Worm (Caenorhabditis elegans) whole organism, L1 larva: ENCODE results near the gene ZK643.5.

ENCODE experiments used
- C04F5.9 ChIP-seq: sonication (generic microtip); optimal IDR thresholded peaks from 2 replicates; lab custom pipeline; 2016; ENCODE audit warnings: missing genetic modification characterization, missing compliant biosample characterization
- C16A3.4 ChIP-seq: fragments of 150-350 bp; optimal IDR thresholded peaks from 2 replicates; lab custom pipeline; 2014; ENCODE audit warnings: missing biosample characterization, missing genetic modification characterization
- C34B4.2 ChIP-seq: sonication (generic microtip); optimal IDR thresholded peaks from 2 replicates; lab custom pipeline; 2017; ENCODE audit warnings: mild to moderate bottlenecking, missing genetic modification characterization, missing compliant biosample characterization
- F16B12.6 ChIP-seq: fragments of 150-350 bp; optimal IDR thresholded peaks from 2 replicates; lab custom pipeline; 2014; ENCODE audit warnings: missing biosample characterization, missing genetic modification characterization
- Y116A8C.19 ChIP-seq: sonication (generic microtip); optimal IDR thresholded peaks from 2 replicates; lab custom pipeline; 2016; ENCODE audit warnings: missing compliant biosample characterization, missing genetic modification characterization, borderline replicate concordance
- ceh-8 ChIP-seq: fragments of 200-800 bp; sonication (Bioruptor generic); optimal IDR thresholded peaks from 2 replicates; lab custom pipeline; 2018; ENCODE audit warnings: mild to moderate bottlenecking, missing genetic modification characterization, moderate library complexity, missing compliant biosample characterization
- ceh-82 ChIP-seq, 3 experiments: fragments of 150-350 bp in 1 of 3; sonication (generic microtip) in 2 of 3; optimal IDR thresholded peaks; 2 replicates each; lab custom pipeline; 2014 to 2017; ENCODE audit warnings: missing biosample characterization in 3 of 3, missing genetic modification characterization in 3 of 3
- ceh-90 ChIP-seq: sonication (generic microtip); optimal IDR thresholded peaks from 2 replicates; lab custom pipeline; 2016; ENCODE audit warnings: missing genetic modification characterization, missing compliant biosample characterization
- ces-1 ChIP-seq: fragments of 150-350 bp; optimal IDR thresholded peaks from 2 replicates; lab custom pipeline; 2014; ENCODE audit warnings: missing biosample characterization, missing genetic modification reagents, missing genetic modification characterization
- dsc-1 ChIP-seq: sonication (generic microtip); optimal IDR thresholded peaks from 2 replicates; lab custom pipeline; 2016; ENCODE audit warnings: mild to moderate bottlenecking, missing genetic modification characterization, missing compliant biosample characterization
- efl-1 ChIP-seq, 4 experiments: fragments of 150-350 bp; optimal IDR thresholded peaks in 3 of 4; peaks in 1 of 4; 1 replicate in 1 of 4; 2 replicates in 3 of 4; lab custom pipeline; 2014; ENCODE audit warnings: missing biosample characterization in 2 of 4, missing genetic modification characterization in 2 of 4, missing genetic modification reagents in 2 of 4
- efl-3 ChIP-seq: fragments of 200-800 bp; sonication (Bioruptor generic); optimal IDR thresholded peaks from 2 replicates; lab custom pipeline; 2018; ENCODE audit warnings: mild to moderate bottlenecking, missing genetic modification characterization, missing compliant biosample characterization
- egl-13 ChIP-seq: sonication (generic microtip); optimal IDR thresholded peaks from 2 replicates; lab custom pipeline; 2016; ENCODE audit warnings: missing genotype, missing genetic modification reagents, missing genetic modification characterization, missing compliant biosample characterization
- egl-27 ChIP-seq, 2 experiments: fragments of 150-350 bp in 1 of 2; sonication (generic microtip); optimal IDR thresholded peaks; 3 replicates each; lab custom pipeline; 2017 to 2018; ENCODE audit warnings: missing biosample characterization in 2 of 2, missing genetic modification characterization in 2 of 2, missing genetic modification reagents in 2 of 2
- elt-2 ChIP-seq: sonication (generic microtip); optimal IDR thresholded peaks from 2 replicates; lab custom pipeline; 2016; ENCODE audit warnings: missing genetic modification characterization, mild to moderate bottlenecking, inconsistent platforms, missing compliant biosample characterization, missing genetic modification reagents
- fkh-4 ChIP-seq: sonication (generic microtip); optimal IDR thresholded peaks from 2 replicates; lab custom pipeline; 2016; ENCODE audit warnings: missing compliant biosample characterization, missing genetic modification characterization, borderline replicate concordance
- fkh-8 ChIP-seq: sonication (generic microtip); optimal IDR thresholded peaks from 2 replicates; lab custom pipeline; 2016; ENCODE audit warnings: mild to moderate bottlenecking, missing genetic modification characterization, missing compliant biosample characterization
- fos-1 ChIP-seq: fragments of 150-350 bp; optimal IDR thresholded peaks from 2 replicates; lab custom pipeline; 2014; ENCODE audit warnings: missing biosample characterization, missing genetic modification characterization
- grh-1 ChIP-seq: fragments of 200-800 bp; sonication (Bioruptor generic); IDR thresholded peaks from 2 replicates; pipeline ENCODE4 v1.3.6; 2022; ENCODE audit warnings: missing genetic modification reagents, missing genetic modification characterization, missing compliant biosample characterization
- hlh-17 ChIP-seq: fragments of 200-800 bp; sonication (Bioruptor generic); optimal IDR thresholded peaks from 2 replicates; lab custom pipeline; 2018; ENCODE audit warnings: missing genetic modification characterization, mild to moderate bottlenecking, missing compliant biosample characterization, moderate library complexity, borderline replicate concordance
- irx-1 ChIP-seq: sonication (generic microtip); optimal IDR thresholded peaks from 2 replicates; lab custom pipeline; 2016; ENCODE audit warnings: missing genetic modification characterization, missing compliant biosample characterization
- isw-1 ChIP-seq: fragments of 200-800 bp; sonication (Bioruptor generic); IDR thresholded peaks from 2 replicates; pipeline ENCODE4 v1.3.6; 2022; ENCODE audit warnings: missing genetic modification characterization, missing compliant biosample characterization
- lin-13 ChIP-seq: fragments of 150-350 bp; optimal IDR thresholded peaks from 2 replicates; lab custom pipeline; 2014; ENCODE audit warnings: missing biosample characterization, missing genetic modification reagents, missing genetic modification characterization
- lin-14 ChIP-seq: fragments of 200-800 bp; sonication (Bioruptor generic); optimal IDR thresholded peaks from 2 replicates; lab custom pipeline; 2018; ENCODE audit warnings: mild to moderate bottlenecking, missing genetic modification characterization, moderate library complexity, missing compliant biosample characterization
- lin-35 ChIP-seq, 2 experiments: fragments of 150-350 bp; optimal IDR thresholded peaks; 2 replicates each; lab custom pipeline; 2014; ENCODE audit warnings: missing biosample characterization in 2 of 2, missing genetic modification characterization in 2 of 2, missing genetic modification reagents in 2 of 2
- lin-39 ChIP-seq: fragments of 150-350 bp; optimal IDR thresholded peaks from 2 replicates; lab custom pipeline; 2014; ENCODE audit warnings: missing biosample characterization, missing genetic modification reagents, missing genetic modification characterization
- lsy-2 ChIP-seq, 2 experiments: fragments of 150-350 bp; optimal IDR thresholded peaks; 2 replicates each; lab custom pipeline; 2014; ENCODE audit warnings: missing biosample characterization in 2 of 2, missing genetic modification characterization in 2 of 2
- mab-9 ChIP-seq: fragments of 200-800 bp; sonication (Bioruptor generic); IDR thresholded peaks from 2 replicates; pipeline ENCODE4 v1.3.6; 2022; ENCODE audit warnings: missing genetic modification reagents, missing genetic modification characterization, missing compliant biosample characterization
- mdl-1 ChIP-seq, 2 experiments: fragments of 150-350 bp; optimal IDR thresholded peaks; 2 replicates each; lab custom pipeline; 2014 to 2017; ENCODE audit warnings: missing biosample characterization in 2 of 2, missing genetic modification characterization in 2 of 2, inconsistent platforms in 1 of 2
- mef-2 ChIP-seq: fragments of 150-350 bp; optimal IDR thresholded peaks from 2 replicates; lab custom pipeline; 2014; ENCODE audit warnings: missing biosample characterization, missing genetic modification characterization
- mep-1 ChIP-seq: fragments of 150-350 bp; optimal IDR thresholded peaks from 2 replicates; lab custom pipeline; 2014; ENCODE audit warnings: missing biosample characterization, missing genetic modification characterization
- nhr-11 ChIP-seq: fragments of 150-350 bp; optimal IDR thresholded peaks from 2 replicates; lab custom pipeline; 2014; ENCODE audit warnings: missing biosample characterization, missing genetic modification characterization
- nhr-20 ChIP-seq: sonication (generic microtip); optimal IDR thresholded peaks from 2 replicates; lab custom pipeline; 2016; ENCODE audit warnings: mild to moderate bottlenecking, missing genetic modification characterization, missing compliant biosample characterization
- nhr-47 ChIP-seq: sonication (generic microtip); optimal IDR thresholded peaks from 2 replicates; lab custom pipeline; 2016; ENCODE audit warnings: mild to moderate bottlenecking, missing genetic modification characterization, moderate library complexity, missing compliant biosample characterization
- nhr-71 ChIP-seq: sonication (generic microtip); optimal IDR thresholded peaks from 2 replicates; lab custom pipeline; 2016; ENCODE audit warnings: mild to moderate bottlenecking, missing genetic modification characterization, moderate library complexity, missing compliant biosample characterization
- nhr-84 ChIP-seq: sonication (generic microtip); optimal IDR thresholded peaks from 2 replicates; lab custom pipeline; 2017; ENCODE audit warnings: missing biosample characterization, missing genetic modification characterization
- nhr-90 ChIP-seq: sonication (generic microtip); optimal IDR thresholded peaks from 2 replicates; lab custom pipeline; 2016; ENCODE audit warnings: mild to moderate bottlenecking, missing genetic modification characterization, missing compliant biosample characterization; ENCODE audit not compliant: poor library complexity
- pag-3 ChIP-seq: sonication (generic microtip); optimal IDR thresholded peaks from 2 replicates; lab custom pipeline; 2017; ENCODE audit warnings: missing genetic modification characterization, mild to moderate bottlenecking, missing compliant biosample characterization, antibody characterized with exemption, borderline replicate concordance; ENCODE audit not compliant: insufficient read depth
- pqm-1 ChIP-seq: sonication (generic microtip); optimal IDR thresholded peaks from 3 replicates; lab custom pipeline; 2017; ENCODE audit warnings: missing biosample characterization, missing genetic modification characterization
- rnt-1 ChIP-seq: sonication (generic microtip); optimal IDR thresholded peaks from 2 replicates; lab custom pipeline; 2016; ENCODE audit warnings: mild to moderate bottlenecking, missing genetic modification characterization, moderate library complexity, missing compliant biosample characterization
- snu-23 ChIP-seq: sonication (generic microtip); optimal IDR thresholded peaks from 2 replicates; lab custom pipeline; 2016; ENCODE audit warnings: missing genetic modification characterization, missing compliant biosample characterization
- sptf-1 ChIP-seq: fragments of 150-350 bp; optimal IDR thresholded peaks from 2 replicates; lab custom pipeline; 2014; ENCODE audit warnings: missing biosample characterization, missing genetic modification characterization
- swsn-7 ChIP-seq: sonication (generic microtip); optimal IDR thresholded peaks from 2 replicates; lab custom pipeline; 2016; ENCODE audit warnings: missing genetic modification characterization, missing compliant biosample characterization
- unc-30 ChIP-seq: sonication (generic microtip); optimal IDR thresholded peaks from 2 replicates; lab custom pipeline; 2017; ENCODE audit warnings: missing biosample characterization, missing genetic modification characterization
- unc-62 ChIP-seq: fragments of 150-350 bp; optimal IDR thresholded peaks from 2 replicates; lab custom pipeline; 2014; ENCODE audit warnings: missing biosample characterization, missing genetic modification reagents, missing genetic modification characterization
- unc-98 ChIP-seq: fragments of 200-800 bp; sonication (Bioruptor generic); IDR thresholded peaks from 2 replicates; pipeline ENCODE4 v1.3.6; 2022; ENCODE audit warnings: missing genetic modification characterization, missing compliant biosample characterization
- xbp-1 ChIP-seq: sonication (generic microtip); optimal IDR thresholded peaks from 2 replicates; lab custom pipeline; 2016; ENCODE audit warnings: missing genetic modification characterization, missing compliant biosample characterization
- zag-1 ChIP-seq: fragments of 150-350 bp; optimal IDR thresholded peaks from 2 replicates; lab custom pipeline; 2014; ENCODE audit warnings: missing biosample characterization, missing genetic modification characterization
- ztf-11 ChIP-seq, 2 experiments: sonication (generic microtip); optimal IDR thresholded peaks; 2 replicates each; lab custom pipeline; 2016 to 2017; ENCODE audit warnings: missing genetic modification characterization in 2 of 2, missing biosample characterization in 1 of 2, missing compliant biosample characterization in 1 of 2
- ztf-4 ChIP-seq: fragments of 150-350 bp; optimal IDR thresholded peaks from 2 replicates; lab custom pipeline; 2014; ENCODE audit warnings: missing biosample characterization, missing genetic modification characterization

Gene ZK643.5

ce11 chrIII:8937571-8937970 lies 18.4 kb downstream of the ZK643.5 start (continued):
- TF ChIP-seq fos-1, result peak; percentile 16
- TF ChIP-seq mdl-1 (tag; optimal IDR thresholded peaks at IDR 0.05; lab: Kevin White, UChicago), result peak in 1 of 2 experiments; percentile 82
- peak; percentile 68 for TF ChIP-seq fkh-8 (tag; lab: Kevin White, UChicago)
- no peak for TF ChIP-seq ces-1 (GFP tag; lab: Kevin White, UChicago)
- no peak for TF ChIP-seq ceh-90 (tag; lab: Kevin White, UChicago)
- TF ChIP-seq nhr-11, result no peak
- TF ChIP-seq egl-27 (tag; optimal IDR thresholded peaks at IDR 0.05; lab: Kevin White, UChicago), result no peak
- TF ChIP-seq fkh-4 (tag; lab: Kevin White, UChicago), result no peak
- no peak for TF ChIP-seq sptf-1 (tag; lab: Kevin White, UChicago)
- TF ChIP-seq unc-62, result no peak
- TF ChIP-seq efl-3, result no peak
- peak; percentile 7 for TF ChIP-seq zag-1 (tag; lab: Kevin White, UChicago)
- TF ChIP-seq nhr-84 (tag; lab: Kevin White, UChicago), result no peak
- no peak for TF ChIP-seq lin-39 (tag; lab: Kevin White, UChicago)
- peak; percentile 27 to 74 (median 58) for TF ChIP-seq ceh-82 (tag; optimal IDR thresholded peaks at IDR 0.05; lab: Kevin White, UChicago)
- peak; percentile 86 for TF ChIP-seq snu-23 (GFP tag; lab: Kevin White, UChicago)
- TF ChIP-seq unc-30 (tag; lab: Kevin White, UChicago), result no peak
- TF ChIP-seq nhr-20, result peak; percentile 79
- TF ChIP-seq pag-3 (tag; lab: Kevin White, UChicago), result peak; percentile 68
- peak; percentile 46 for TF ChIP-seq C04F5.9 (tag; lab: Kevin White, UChicago)
- TF ChIP-seq irx-1, result peak; percentile 60
- TF ChIP-seq ztf-11 (tag; optimal IDR thresholded peaks at IDR 0.05; lab: Kevin White, UChicago), result peak in 1 of 2 experiments; percentile 41
- TF ChIP-seq mef-2 (tag; lab: Kevin White, UChicago), result no peak
- TF ChIP-seq egl-13, result peak; percentile 57
- peak; percentile 64 to 82 for TF ChIP-seq lin-35 (GFP tag; optimal IDR thresholded peaks at IDR 0.05; lab: Kevin White, UChicago)
- TF ChIP-seq elt-2, result peak; percentile 50
- TF ChIP-seq unc-98 (GFP tag; lab: Robert Waterston, UW), result no peak
- TF ChIP-seq Y116A8C.19 (tag; lab: Kevin White, UChicago), result no peak
- no peak for TF ChIP-seq hlh-17 (GFP tag; lab: Kevin White, UChicago)
- TF ChIP-seq C16A3.4 (tag; lab: Kevin White, UChicago), result peak; percentile 78
- TF ChIP-seq lin-13 (GFP tag; lab: Kevin White, UChicago), result peak; percentile 76
- TF ChIP-seq mab-9 (GFP tag; lab: Robert Waterston, UW), result peak; percentile 38; the same call in 1 of the 2 replicates
- peak; percentile 65 for TF ChIP-seq nhr-90 (tag; lab: Kevin White, UChicago)

- TF ChIP-seq F16B12.6 (tag; lab: Kevin White, UChicago) (no peak), isw-1 (GFP tag; lab: Robert Waterston, UW) (no peak), nhr-47 (tag; lab: Kevin White, UChicago) (no peak), mep-1 (tag; lab: Kevin White, UChicago) (no peak), efl-1 (optimal IDR thresholded peaks at IDR 0.05; lab: Kevin White, UChicago) (no peak), efl-1 (GFP tag; optimal IDR thresholded peaks at IDR 0.05 in 1 of 2; lab: Kevin White, UChicago) (peak in 1 of 2 experiments; percentile 91), nhr-11 (no peak)
- TF ChIP-seq, all 84 proteins: peak for 1
Observed at ce11 chrIII:8934378-8934777, 21.6 kb downstream of the ZK643.5 start.

DNA sequence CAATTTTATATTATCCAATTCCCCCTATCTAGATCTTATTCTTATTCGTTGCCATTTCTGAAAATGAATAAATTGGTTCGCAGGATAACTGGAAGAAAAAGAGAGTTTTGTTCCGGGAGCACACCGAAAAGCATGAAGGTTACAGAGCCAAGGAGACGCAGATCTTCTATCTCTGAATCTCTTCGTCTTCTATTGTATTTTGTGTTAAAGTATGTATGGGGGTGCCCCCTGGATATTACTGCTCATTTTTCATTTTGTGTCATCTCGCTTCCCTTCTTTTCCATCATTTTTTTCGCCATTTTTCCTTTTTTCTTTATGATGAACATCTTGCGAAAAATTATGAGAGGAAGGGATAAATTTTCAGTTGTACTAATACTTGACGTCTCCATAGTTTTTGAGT lies 22.3 kb downstream of the ZK643.5 start:
- TF ChIP-seq nhr-71 (tag; lab: Kevin White, UChicago), result peak; percentile 0
- no peak for TF ChIP-seq xbp-1 (tag; lab: Kevin White, UChicago)
- no peak for TF ChIP-seq rnt-1 (tag; lab: Kevin White, UChicago)
- no peak for TF ChIP-seq swsn-7 (tag; lab: Kevin White, UChicago)
- TF ChIP-seq ztf-4 (tag; lab: Kevin White, UChicago), result no peak
- no peak for TF ChIP-seq pqm-1 (tag; lab: Kevin White, UChicago)
- TF ChIP-seq egl-27 (tag; optimal IDR thresholded peaks at IDR 0.05; lab: Kevin White, UChicago), result no peak
- TF ChIP-seq C34B4.2 (tag; lab: Kevin White, UChicago), result no peak
- no peak for TF ChIP-seq F16B12.6 (tag; lab: Kevin White, UChicago)
- TF ChIP-seq lin-14 (GFP tag; lab: Kevin White, UChicago), result peak; percentile 54
- TF ChIP-seq mab-9 (GFP tag; lab: Robert Waterston, UW), result no peak
- no peak for TF ChIP-seq dsc-1 (tag; lab: Kevin White, UChicago)
- TF ChIP-seq lsy-2 (tag; optimal IDR thresholded peaks at IDR 0.05; lab: Kevin White, UChicago), result peak in 1 of 2 experiments; percentile 21
- peak in 1 of 3 experiments; percentile 14 for TF ChIP-seq ceh-82 (tag; optimal IDR thresholded peaks at IDR 0.05; lab: Kevin White, UChicago)
- no peak for TF ChIP-seq grh-1 (GFP tag; lab: Robert Waterston, UW)
- no peak for TF ChIP-seq fos-1
- no peak for TF ChIP-seq ceh-8 (GFP tag; lab: Kevin White, UChicago)
